Fruit fly (Drosophila melanogaster) whole organism, embryonic: ENCODE results near the gene Plc21C.
A peak's percentile ranks its signal among the peaks of the same experiment; 100 is the strongest.

ENCODE experiments used
- Ada2b ChIP-seq: fragments of 200-800 bp; sonication (Bioruptor generic); IDR thresholded peaks from 2 replicates; pipeline ENCODE4 v1.3.6; 2022; ENCODE audit warnings: missing biosample characterization, missing genetic modification characterization
- Asciz ChIP-seq: fragments of 200-800 bp; sonication (Bioruptor generic); optimal IDR thresholded peaks from 2 replicates; lab custom pipeline; 2017; ENCODE audit warnings: missing biosample characterization, mild to moderate bottlenecking, missing genetic modification characterization, missing genetic modification reagents
- B-H2 ChIP-seq: fragments of 200-800 bp; sonication (Bioruptor generic); optimal IDR thresholded peaks from 2 replicates; lab custom pipeline; 2018; ENCODE audit warnings: missing biosample characterization, mild to moderate bottlenecking, missing genetic modification characterization
- CG10565 ChIP-seq: fragments of 200-800 bp; sonication (Bioruptor generic); optimal IDR thresholded peaks from 3 replicates; lab custom pipeline; 2016; ENCODE audit warnings: missing biosample characterization, mild to moderate bottlenecking, missing genetic modification characterization
- CG10979 ChIP-seq: fragments of 200-800 bp; sonication (Bioruptor generic); optimal IDR thresholded peaks from 2 replicates; lab custom pipeline; 2018; ENCODE audit warnings: missing biosample characterization, mild to moderate bottlenecking, missing genetic modification characterization, moderate library complexity
- CG11456 ChIP-seq: fragments of 200-800 bp; sonication (Bioruptor generic); IDR thresholded peaks from 3 replicates; pipeline ENCODE4 v1.3.6; 2022; ENCODE audit warnings: missing biosample characterization, missing genetic modification characterization
- CG11723 ChIP-seq: fragments of 200-800 bp; sonication (Bioruptor generic); optimal IDR thresholded peaks from 2 replicates; lab custom pipeline; 2017; ENCODE audit warnings: missing biosample characterization, mild to moderate bottlenecking, missing genetic modification characterization
- CG1529 ChIP-seq: fragments of 200-800 bp; sonication (Bioruptor generic); optimal IDR thresholded peaks from 3 replicates; lab custom pipeline; 2018; ENCODE audit warnings: missing biosample characterization, missing genetic modification characterization
- CG1792 ChIP-seq: fragments of 200-800 bp; sonication (Bioruptor generic); optimal IDR thresholded peaks from 2 replicates; lab custom pipeline; 2016; ENCODE audit warnings: missing biosample characterization, missing genetic modification characterization
- CG18619 ChIP-seq: fragments of 200-800 bp; sonication (Bioruptor generic); optimal IDR thresholded peaks from 3 replicates; lab custom pipeline; 2017; ENCODE audit warnings: missing biosample characterization, mild to moderate bottlenecking, missing genetic modification characterization
- CG2120 ChIP-seq: fragments of 200-800 bp; sonication (Bioruptor generic); optimal IDR thresholded peaks from 3 replicates; lab custom pipeline; 2016; ENCODE audit warnings: missing biosample characterization, missing genetic modification characterization
- CG2202 ChIP-seq: fragments of 200-800 bp; sonication (Bioruptor generic); optimal IDR thresholded peaks from 2 replicates; lab custom pipeline; 2018; ENCODE audit warnings: missing biosample characterization, mild to moderate bottlenecking, missing genetic modification characterization
- CG2875 ChIP-seq: fragments of 200-800 bp; sonication (Bioruptor generic); optimal IDR thresholded peaks from 2 replicates; lab custom pipeline; 2017; ENCODE audit warnings: missing biosample characterization, mild to moderate bottlenecking, missing genetic modification characterization, missing genetic modification reagents
- CG34376 ChIP-seq: fragments of 200-800 bp; sonication (Bioruptor generic); optimal IDR thresholded peaks from 2 replicates; lab custom pipeline; 2018; ENCODE audit warnings: missing biosample characterization, mild to moderate bottlenecking, missing genetic modification characterization
- CG3726 ChIP-seq: fragments of 200-800 bp; sonication (Bioruptor generic); IDR thresholded peaks from 3 replicates; pipeline ENCODE4, ENCODE4 v1.3.6; 2022; ENCODE audit warnings: missing biosample characterization, missing genetic modification characterization
- CG42726 ChIP-seq: fragments of 200-800 bp; sonication (Bioruptor generic); IDR thresholded peaks from 2 replicates; pipeline ENCODE4 v1.3.6; 2022; ENCODE audit warnings: missing biosample characterization, missing genetic modification characterization; ENCODE audit not compliant: partially characterized antibody
- CG6272 ChIP-seq: fragments of 200-800 bp; sonication (Bioruptor generic); IDR thresholded peaks from 2 replicates; pipeline ENCODE4 v1.3.6; 2022; ENCODE audit warnings: missing biosample characterization, missing genetic modification characterization
- CG7786 ChIP-seq: fragments of 200-800 bp; sonication (Bioruptor generic); optimal IDR thresholded peaks from 2 replicates; lab custom pipeline; 2016; ENCODE audit warnings: missing biosample characterization, missing genetic modification characterization
- CG9437 ChIP-seq: fragments of 200-800 bp; sonication (Bioruptor generic); optimal IDR thresholded peaks from 2 replicates; lab custom pipeline; 2018; ENCODE audit warnings: missing biosample characterization, mild to moderate bottlenecking, missing genetic modification characterization
- D19A ChIP-seq: fragments of 200-800 bp; optimal IDR thresholded peaks from 3 replicates; lab custom pipeline; 2019; ENCODE audit warnings: missing biosample characterization, mild to moderate bottlenecking, missing genetic modification characterization, moderate library complexity
- HLHmδ ChIP-seq: fragments of 200-800 bp; sonication (Bioruptor generic); optimal IDR thresholded peaks from 2 replicates; lab custom pipeline; 2018; ENCODE audit warnings: missing biosample characterization, mild to moderate bottlenecking, missing genetic modification characterization, moderate library complexity
- HmgZ ChIP-seq: fragments of 200-800 bp; sonication (Bioruptor generic); optimal IDR thresholded peaks from 2 replicates; lab custom pipeline; 2018; ENCODE audit warnings: missing biosample characterization, mild to moderate bottlenecking, missing genetic modification characterization
- Hmr ChIP-seq: fragments of 200-800 bp; sonication (Bioruptor generic); optimal IDR thresholded peaks from 3 replicates; lab custom pipeline; 2017; ENCODE audit warnings: mild to moderate bottlenecking, missing biosample characterization, missing genetic modification reagents, missing genetic modification characterization
- MBD-R2 ChIP-seq: fragments of 200-800 bp; sonication (Bioruptor generic); IDR thresholded peaks from 2 replicates; pipeline ENCODE4 v1.3.6; 2022; ENCODE audit warnings: missing biosample characterization, missing genetic modification characterization
- NC2α ChIP-seq: fragments of 200-800 bp; sonication (Bioruptor generic); optimal IDR thresholded peaks from 2 replicates; lab custom pipeline; 2016; ENCODE audit warnings: missing biosample characterization, missing genetic modification characterization
- NfI ChIP-seq: fragments of 200-800 bp; sonication (Bioruptor generic); optimal IDR thresholded peaks from 3 replicates; lab custom pipeline; 2018; ENCODE audit warnings: missing biosample characterization, mild to moderate bottlenecking, missing genetic modification characterization, moderate library complexity
- Side ChIP-seq: fragments of 200-800 bp; sonication (Bioruptor generic); optimal IDR thresholded peaks from 2 replicates; lab custom pipeline; 2016; ENCODE audit warnings: missing biosample characterization, missing genetic modification characterization
- Sry-δ ChIP-seq: fragments of 200-800 bp; sonication (Bioruptor generic); optimal IDR thresholded peaks from 2 replicates; lab custom pipeline; 2016; ENCODE audit warnings: missing biosample characterization, missing genetic modification characterization
- Xbp1 ChIP-seq: fragments of 200-800 bp; sonication (Bioruptor generic); optimal IDR thresholded peaks from 3 replicates; lab custom pipeline; 2016; ENCODE audit warnings: missing biosample characterization, mild to moderate bottlenecking, missing genetic modification characterization
- Xrp1 ChIP-seq: fragments of 200-800 bp; sonication (Bioruptor generic); IDR thresholded peaks from 2 replicates; pipeline ENCODE4 v1.3.6; 2022; ENCODE audit warnings: missing biosample characterization, missing genetic modification characterization
- al ChIP-seq: fragments of 200-800 bp; sonication (Bioruptor generic); IDR thresholded peaks from 2 replicates; pipeline ENCODE4 v1.3.6; 2022; ENCODE audit warnings: missing biosample characterization, missing genetic modification characterization
- btn ChIP-seq: fragments of 200-800 bp; sonication (Bioruptor generic); optimal IDR thresholded peaks from 2 replicates; lab custom pipeline; 2016; ENCODE audit warnings: missing biosample characterization, missing genetic modification characterization
- chn ChIP-seq: fragments of 200-800 bp; sonication (Bioruptor generic); optimal IDR thresholded peaks from 2 replicates; lab custom pipeline; 2016; ENCODE audit warnings: missing biosample characterization, missing genetic modification characterization
- dysf ChIP-seq: fragments of 200-800 bp; sonication (Bioruptor generic); IDR thresholded peaks from 3 replicates; pipeline ENCODE4 v1.3.6; 2022; ENCODE audit warnings: missing biosample characterization, missing genetic modification characterization
- ems ChIP-seq: fragments of 200-800 bp; sonication (Bioruptor generic); optimal IDR thresholded peaks from 3 replicates; lab custom pipeline; 2016; ENCODE audit warnings: missing biosample characterization, missing genetic modification characterization
- ewg ChIP-seq: fragments of 200-800 bp; sonication (Bioruptor generic); optimal IDR thresholded peaks from 3 replicates; lab custom pipeline; 2017; ENCODE audit warnings: mild to moderate bottlenecking, missing biosample characterization, missing genetic modification reagents, missing genetic modification characterization
- eyg ChIP-seq: fragments of 200-800 bp; sonication (Bioruptor generic); optimal IDR thresholded peaks from 3 replicates; lab custom pipeline; 2016; ENCODE audit warnings: missing biosample characterization, missing genetic modification characterization
- fd3F ChIP-seq: fragments of 200-800 bp; sonication (Bioruptor generic); optimal IDR thresholded peaks from 2 replicates; lab custom pipeline; 2018; ENCODE audit warnings: missing biosample characterization, mild to moderate bottlenecking, missing genetic modification characterization, moderate library complexity
- fd64A ChIP-seq: fragments of 200-800 bp; sonication (Bioruptor generic); optimal IDR thresholded peaks from 3 replicates; lab custom pipeline; 2018; ENCODE audit warnings: missing biosample characterization, mild to moderate bottlenecking, missing genetic modification characterization
- inv ChIP-seq: fragments of 200-800 bp; sonication (Bioruptor generic); IDR thresholded peaks from 2 replicates; pipeline ENCODE4 v1.3.6; 2022; ENCODE audit warnings: missing biosample characterization, missing genetic modification characterization; ENCODE audit not compliant: partially characterized antibody
- kay ChIP-seq: fragments of 200-800 bp; sonication (Bioruptor generic); optimal IDR thresholded peaks from 2 replicates; lab custom pipeline; 2016; ENCODE audit warnings: missing biosample characterization, missing genetic modification characterization
- lab ChIP-seq: fragments of 200-800 bp; sonication (Bioruptor generic); optimal IDR thresholded peaks from 3 replicates; lab custom pipeline; 2017; ENCODE audit warnings: missing biosample characterization, missing genetic modification characterization, mild to moderate bottlenecking, moderate library complexity, missing genetic modification reagents
- lmd ChIP-seq: fragments of 200-800 bp; sonication (Bioruptor generic); IDR thresholded peaks from 2 replicates; pipeline ENCODE4 v1.3.6; 2022; ENCODE audit warnings: missing biosample characterization, missing genetic modification characterization
- pum ChIP-seq: fragments of 200-800 bp; sonication (Bioruptor generic); optimal IDR thresholded peaks from 2 replicates; lab custom pipeline; 2016; ENCODE audit warnings: missing biosample characterization, missing genetic modification characterization
- run ChIP-seq: fragments of 200-800 bp; sonication (Bioruptor generic); optimal IDR thresholded peaks from 3 replicates; lab custom pipeline; 2018; ENCODE audit warnings: missing biosample characterization, mild to moderate bottlenecking, missing genetic modification characterization
- seq ChIP-seq: fragments of 200-800 bp; sonication (Bioruptor generic); IDR thresholded peaks from 2 replicates; pipeline ENCODE4 v1.3.6; 2022; ENCODE audit warnings: missing biosample characterization, missing genetic modification characterization
- stwl ChIP-seq: fragments of 200-800 bp; sonication (Bioruptor generic); optimal IDR thresholded peaks from 3 replicates; lab custom pipeline; 2018; ENCODE audit warnings: missing biosample characterization, mild to moderate bottlenecking, missing genetic modification characterization, moderate library complexity
- toy ChIP-seq: fragments of 200-800 bp; sonication (Bioruptor generic); IDR thresholded peaks from 2 replicates; pipeline ENCODE4 v1.3.6; 2022; ENCODE audit warnings: missing biosample characterization, missing genetic modification characterization
- vnd ChIP-seq: fragments of 200-800 bp; sonication (Bioruptor generic); IDR thresholded peaks from 3 replicates; pipeline ENCODE4 v1.3.6; 2022; ENCODE audit warnings: missing biosample characterization, missing genetic modification characterization; ENCODE audit not compliant: partially characterized antibody

Gene Plc21C

DNA sequence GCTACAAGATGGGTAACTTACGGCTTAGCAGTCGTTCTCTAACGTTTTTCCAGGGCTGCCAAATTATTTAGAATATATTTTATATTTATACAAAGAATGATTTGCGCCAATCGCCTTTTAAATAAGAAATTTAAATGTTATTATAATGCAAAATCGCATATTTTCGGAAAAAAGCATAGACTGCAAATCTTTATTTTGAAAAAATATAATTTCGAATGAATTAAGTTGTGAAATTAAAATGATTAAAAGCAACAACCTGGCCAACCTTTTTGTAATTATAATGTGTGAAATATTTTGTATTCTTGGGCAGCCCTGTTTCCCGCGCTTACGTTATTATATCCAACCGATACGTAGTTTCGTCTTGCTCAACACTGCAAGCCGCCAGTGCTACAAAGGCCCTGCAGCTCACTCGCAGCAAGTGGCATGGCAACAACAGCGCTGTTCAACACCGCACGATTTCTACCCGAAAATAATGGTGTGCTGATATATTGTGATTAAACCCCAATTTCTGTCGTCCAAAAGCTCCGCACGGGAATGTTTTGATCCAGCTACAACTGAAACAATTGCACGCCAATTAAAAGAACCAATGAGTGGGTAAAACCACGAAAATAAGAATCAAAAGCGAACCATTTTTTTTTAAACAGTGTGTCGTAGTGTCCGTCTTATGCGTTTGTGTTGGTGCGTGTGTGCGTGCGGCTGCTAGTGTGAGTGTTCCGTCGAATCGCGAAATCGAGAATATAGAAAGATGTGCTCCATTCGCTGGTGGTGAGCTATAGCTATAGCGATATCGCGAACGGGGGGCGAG, 8.1 kb upstream of the Plc21C start, which contains the start of gene Pi3K21B (continued):
- TF ChIP-seq CG34376 (GFP tag; lab: Kevin White, UChicago) (peak; percentile 85), HLHmδ (peak; percentile 90), al (GFP tag; lab: Robert Waterston, UW) (peak; percentile 77), Sry-δ (GFP tag; lab: Kevin White, UChicago) (peak; percentile 62), CG3726 (GFP tag; lab: Robert Waterston, UW) (peak; percentile 75; the same call in 1 of the 3 replicates), D19A (tag; lab: Kevin White, UChicago) (peak; percentile 78), fd64A (GFP tag; lab: Kevin White, UChicago) (no peak), CG18619 (peak; percentile 87), NfI (GFP tag; lab: Kevin White, UChicago) (peak; percentile 92), chn (GFP tag; lab: Kevin White, UChicago) (peak; percentile 91), lmd (GFP tag; lab: Robert Waterston, UW) (peak; percentile 90), eyg (GFP tag; lab: Kevin White, UChicago) (peak; percentile 78), B-H2 (peak; percentile 94), btn (GFP tag; lab: Kevin White, UChicago) (peak; percentile 69), Hmr (GFP tag; lab: Kevin White, UChicago) (peak; percentile 93), run (tag; lab: Kevin White, UChicago) (peak; percentile 67), stwl (peak; percentile 93), CG1529 (GFP tag; lab: Kevin White, UChicago) (peak; percentile 76), CG1792 (GFP tag; lab: Kevin White, UChicago) (peak; percentile 90), dysf (GFP tag; lab: Robert Waterston, UW) (peak; percentile 89), ems (GFP tag; lab: Kevin White, UChicago) (peak; percentile 93), inv (GFP tag; lab: Robert Waterston, UW) (no peak), CG9437 (GFP tag; lab: Kevin White, UChicago) (peak; percentile 100), CG11723 (GFP tag; lab: Kevin White, UChicago) (peak; percentile 80), MBD-R2 (GFP tag; lab: Robert Waterston, UW) (peak; percentile 76; the same call in 1 of the 2 replicates), CG6272 (GFP tag; lab: Robert Waterston, UW) (peak; percentile 78), CG42726 (0 out of 2 replicates have a peak, but pooled peaks have one; percentile 39), Xbp1 (GFP tag; lab: Kevin White, UChicago) (peak; percentile 95), CG2120 (GFP tag; lab: Kevin White, UChicago) (peak; percentile 96), CG11456 (GFP tag; lab: Robert Waterston, UW) (peak; percentile 96), NC2α (GFP tag; lab: Kevin White, UChicago) (peak; percentile 75), fd3F (GFP tag; lab: Kevin White, UChicago) (peak; percentile 88), CG2875 (GFP tag; lab: Kevin White, UChicago) (peak; percentile 74), vnd (GFP tag; lab: Robert Waterston, UW) (no peak), Side (GFP tag; lab: Kevin White, UChicago) (peak; percentile 88), CG2202 (peak; percentile 62), CG10979 (tag; lab: Kevin White, UChicago) (peak; percentile 80), Asciz (GFP tag; lab: Kevin White, UChicago) (peak; percentile 67), CG7786 (peak; percentile 95), Ada2b (peak; percentile 79), Xrp1 (GFP tag; lab: Robert Waterston, UW) (peak; percentile 83), toy (GFP tag; lab: Robert Waterston, UW) (0 out of 2 replicates have a peak, but pooled peaks have one; percentile 43), kay (peak; percentile 91), seq (GFP tag; lab: Robert Waterston, UW) (peak; percentile 70), pum (GFP tag; lab: Kevin White, UChicago) (peak; percentile 93), CG10565 (GFP tag; lab: Kevin White, UChicago) (peak; percentile 77), ewg (GFP tag; lab: Kevin White, UChicago) (peak; percentile 74), HmgZ (tag; lab: Kevin White, UChicago) (peak; percentile 87), lab (GFP tag; lab: Kevin White, UChicago) (peak; percentile 92)
